Worm (Caenorhabditis elegans) whole organism, L4/young adult: ENCODE measurements around the gene C33G8.13.

Experiments used
- W03F9.2 ChIP-seq: fragments of 150-350 bp; optimal IDR thresholded peaks from 2 replicates; lab custom pipeline; 2014; ENCODE audit warnings: missing biosample characterization, missing genetic modification characterization
- dao-5 ChIP-seq: sonication (generic microtip); optimal IDR thresholded peaks from 2 replicates; lab custom pipeline; 2016; ENCODE audit warnings: missing genotype, missing genetic modification characterization, moderate library complexity, missing compliant biosample characterization

ce11 chrV:7005964-7006363 lies 9.8 kb downstream of the C33G8.13 start, which contains the start of gene spig-10:
- TF ChIP-seq dao-5 (tag; lab: Kevin White, UChicago) (no peak), W03F9.2 (tag; lab: Kevin White, UChicago) (no peak)
